Worm (Caenorhabditis elegans) whole organism, early embryonic: ENCODE data around the gene C01F6.14.

Source experiments
- ama-1 ChIP-seq: fragments of 150-350 bp; optimal IDR thresholded peaks from 2 replicates; lab custom pipeline; 2014
- flt-1 ChIP-seq: fragments of 200-800 bp; sonication (Bioruptor generic); IDR thresholded peaks from 2 replicates; pipeline ENCODE4 v1.3.6; 2022; ENCODE audit warnings: missing genetic modification characterization, missing compliant biosample characterization
- scrt-1 ChIP-seq: fragments of 200-800 bp; sonication (Bioruptor generic); IDR thresholded peaks from 2 replicates; pipeline ENCODE4 v1.3.6; 2022; ENCODE audit warnings: missing genetic modification characterization, missing compliant biosample characterization
- tbx-37 ChIP-seq: fragments of 200-800 bp; sonication (Bioruptor generic); conservative IDR thresholded peaks from 2 replicates; pipeline ENCODE4 v1.3.6; 2022; ENCODE audit warnings: missing genetic modification reagents, missing genetic modification characterization, missing compliant biosample characterization
- tra-4 ChIP-seq: sonication (generic microtip); optimal IDR thresholded peaks from 2 replicates; lab custom pipeline; 2017; ENCODE audit warnings: missing genetic modification characterization, missing compliant biosample characterization

ce11 chrIV:9150175-9150574 lies 46.3 kb upstream of the C01F6.14 start, which contains the start of gene F23B2.7:
- TF ChIP-seq tra-4 (tag; lab: Kevin White, UChicago) (no peak), flt-1 (GFP tag; lab: Robert Waterston, UW) (no peak), scrt-1 (GFP tag; lab: Robert Waterston, UW) (no peak), ama-1 (no peak), tbx-37 (no peak)
